Worm (Caenorhabditis elegans) whole organism, young adult: ENCODE measurements around the gene B0464.6.
A peak's percentile ranks its signal among the peaks of the same experiment; 100 is the strongest.

Experiments used
- C06A6.2 ChIP-seq: fragments of 200-800 bp; sonication (Bioruptor generic); conservative IDR thresholded peaks from 2 replicates; pipeline ENCODE4 v1.3.6; 2022; ENCODE audit warnings: missing genetic modification characterization, missing compliant biosample characterization
- F10E7.11 ChIP-seq: sonication (generic microtip); optimal IDR thresholded peaks from 2 replicates; lab custom pipeline; 2017; ENCODE audit warnings: mild to moderate bottlenecking, missing genetic modification characterization, moderate library complexity, missing compliant biosample characterization
- F22D6.2 ChIP-seq: sonication (generic microtip); optimal IDR thresholded peaks from 2 replicates; lab custom pipeline; 2016; ENCODE audit warnings: mild to moderate bottlenecking, missing genetic modification characterization, missing compliant biosample characterization
- F55B11.4 ChIP-seq: sonication (generic microtip); optimal IDR thresholded peaks from 2 replicates; lab custom pipeline; 2016; ENCODE audit warnings: missing compliant biosample characterization, missing genetic modification characterization, borderline replicate concordance; ENCODE audit not compliant: insufficient read depth
- T07F8.4 ChIP-seq: sonication (generic microtip); optimal IDR thresholded peaks from 2 replicates; lab custom pipeline; 2016; ENCODE audit warnings: mild to moderate bottlenecking, missing genetic modification characterization, moderate library complexity, missing compliant biosample characterization
- Y53F4B.3 ChIP-seq: fragments of 200-800 bp; sonication (Bioruptor generic); IDR thresholded peaks from 2 replicates; pipeline ENCODE4 v1.3.6; 2022; ENCODE audit warnings: missing genetic modification reagents, missing genetic modification characterization, missing compliant biosample characterization
- Y56A3A.18 ChIP-seq: fragments of 200-800 bp; sonication (Bioruptor generic); IDR thresholded peaks from 2 replicates; pipeline ENCODE4 v1.3.6; 2022; ENCODE audit warnings: missing genetic modification reagents, missing genetic modification characterization, missing compliant biosample characterization
- Y67H2A.10 ChIP-seq: fragments of 200-800 bp; sonication (Bioruptor generic); conservative IDR thresholded peaks from 2 replicates; pipeline ENCODE4 v1.3.6; 2022; ENCODE audit warnings: missing genetic modification reagents, missing genetic modification characterization, missing compliant biosample characterization
- Y95B8A.8 ChIP-seq: fragments of 200-800 bp; sonication (Bioruptor generic); IDR thresholded peaks from 2 replicates; pipeline ENCODE4 v1.3.6; 2022; ENCODE audit warnings: missing genetic modification reagents, missing genetic modification characterization, missing compliant biosample characterization
- ama-1 ChIP-seq, 3 experiments: fragments of 150-350 bp in 1 of 3; sonication (generic microtip) in 2 of 3; optimal IDR thresholded peaks; 2 replicates each; lab custom pipeline; 2014 to 2018; ENCODE audit warnings: missing biosample characterization in 2 of 3, missing genetic modification characterization in 2 of 3, missing genetic modification reagents in 2 of 3
- aptf-2 ChIP-seq: fragments of 200-800 bp; sonication (Bioruptor generic); conservative IDR thresholded peaks from 2 replicates; pipeline ENCODE4 v1.3.6; 2022; ENCODE audit warnings: missing genetic modification reagents, missing genetic modification characterization, missing compliant biosample characterization
- attf-5 ChIP-seq: fragments of 200-800 bp; sonication (Bioruptor generic); optimal IDR thresholded peaks from 2 replicates; lab custom pipeline; 2018; ENCODE audit warnings: mild to moderate bottlenecking, missing genetic modification characterization, missing compliant biosample characterization
- bed-1 ChIP-seq: fragments of 200-800 bp; sonication (Bioruptor generic); IDR thresholded peaks from 2 replicates; pipeline ENCODE4 v1.3.6; 2022; ENCODE audit warnings: missing genetic modification reagents, missing genetic modification characterization, missing compliant biosample characterization
- cebp-1 ChIP-seq, 2 experiments: fragments of 200-800 bp in 1 of 2; sonication (Bioruptor generic) in 1 of 2; sonication (generic microtip) in 1 of 2; IDR thresholded peaks in 1 of 2; optimal IDR thresholded peaks in 1 of 2; 2 replicates each; pipeline versions ENCODE4 v1.3.6 to Lab custom; 2017 to 2022; ENCODE audit warnings: missing compliant biosample characterization in 2 of 2, missing genetic modification characterization in 2 of 2, mild to moderate bottlenecking in 1 of 2, missing genetic modification reagents in 1 of 2, moderate library complexity in 1 of 2
- ceh-100 ChIP-seq: fragments of 200-800 bp; sonication (Bioruptor generic); IDR thresholded peaks from 2 replicates; pipeline ENCODE4 v1.3.6; 2022; ENCODE audit warnings: missing genetic modification reagents, missing genetic modification characterization, missing compliant biosample characterization
- ceh-79 ChIP-seq: sonication (generic microtip); optimal IDR thresholded peaks from 2 replicates; lab custom pipeline; 2017; ENCODE audit warnings: mild to moderate bottlenecking, missing genetic modification characterization, missing compliant biosample characterization
- die-1 ChIP-seq: sonication (generic microtip); optimal IDR thresholded peaks from 2 replicates; lab custom pipeline; 2016; ENCODE audit warnings: missing genotype, mild to moderate bottlenecking, missing genetic modification characterization, missing compliant biosample characterization
- dpl-1 ChIP-seq: fragments of 150-350 bp; optimal IDR thresholded peaks from 2 replicates; lab custom pipeline; 2014; ENCODE audit warnings: missing biosample characterization, missing genetic modification reagents, missing genetic modification characterization
- egl-18 ChIP-seq: fragments of 200-800 bp; sonication (Bioruptor generic); IDR thresholded peaks from 2 replicates; pipeline ENCODE4 v1.3.6; 2022; ENCODE audit warnings: missing genetic modification reagents, missing genetic modification characterization, missing compliant biosample characterization
- fkh-3 ChIP-seq: sonication (generic microtip); optimal IDR thresholded peaks from 2 replicates; lab custom pipeline; 2016; ENCODE audit warnings: mild to moderate bottlenecking, missing genetic modification characterization, missing compliant biosample characterization
- hlh-12 ChIP-seq: sonication (generic microtip); optimal IDR thresholded peaks from 2 replicates; lab custom pipeline; 2016; ENCODE audit warnings: missing genetic modification characterization, missing compliant biosample characterization
- lir-1 ChIP-seq: fragments of 200-800 bp; sonication (Bioruptor generic); conservative IDR thresholded peaks from 2 replicates; pipeline ENCODE4 v1.3.6; 2022; ENCODE audit warnings: missing genetic modification reagents, missing genetic modification characterization, missing compliant biosample characterization
- lsl-1 ChIP-seq: fragments of 200-800 bp; sonication (Bioruptor generic); optimal IDR thresholded peaks from 2 replicates; lab custom pipeline; 2018; ENCODE audit warnings: mild to moderate bottlenecking, missing genetic modification characterization, moderate library complexity, missing compliant biosample characterization
- madf-10 ChIP-seq: sonication (generic microtip); optimal IDR thresholded peaks from 2 replicates; lab custom pipeline; 2016; ENCODE audit warnings: mild to moderate bottlenecking, missing genetic modification characterization, missing compliant biosample characterization
- madf-8 ChIP-seq: fragments of 200-800 bp; sonication (Bioruptor generic); conservative IDR thresholded peaks from 2 replicates; pipeline ENCODE4 v1.3.6; 2022; ENCODE audit warnings: missing genetic modification reagents, missing genetic modification characterization, missing compliant biosample characterization
- nhr-179 ChIP-seq: sonication (generic microtip); optimal IDR thresholded peaks from 2 replicates; lab custom pipeline; 2016; ENCODE audit warnings: mild to moderate bottlenecking, missing genetic modification characterization, missing compliant biosample characterization
- rcor-1 ChIP-seq: fragments of 200-800 bp; sonication (Bioruptor generic); IDR thresholded peaks from 2 replicates; pipeline ENCODE4 v1.3.6; 2022; ENCODE audit warnings: missing genetic modification reagents, missing genetic modification characterization, missing compliant biosample characterization
- repo-1 ChIP-seq: sonication (generic microtip); optimal IDR thresholded peaks from 2 replicates; lab custom pipeline; 2017; ENCODE audit warnings: mild to moderate bottlenecking, missing genetic modification characterization, missing compliant biosample characterization
- sptf-2 ChIP-seq: fragments of 200-800 bp; sonication (Bioruptor generic); optimal IDR thresholded peaks from 2 replicates; lab custom pipeline; 2018; ENCODE audit warnings: mild to moderate bottlenecking, missing genetic modification characterization, missing compliant biosample characterization
- unc-62 ChIP-seq: fragments of 150-350 bp; optimal IDR thresholded peaks from 2 replicates; lab custom pipeline; 2014; ENCODE audit warnings: missing biosample characterization, missing genetic modification reagents, missing genetic modification characterization
- zfh-2 ChIP-seq: fragments of 200-800 bp; sonication (Bioruptor generic); conservative IDR thresholded peaks from 2 replicates; pipeline ENCODE4 v1.3.6; 2022; ENCODE audit warnings: missing genetic modification reagents, missing genetic modification characterization, missing compliant biosample characterization
- ztf-22 ChIP-seq: fragments of 200-800 bp; sonication (Bioruptor generic); optimal IDR thresholded peaks from 2 replicates; lab custom pipeline; 2018; ENCODE audit warnings: mild to moderate bottlenecking, missing genetic modification characterization, moderate library complexity, missing compliant biosample characterization
- ztf-6 ChIP-seq: fragments of 200-800 bp; sonication (Bioruptor generic); IDR thresholded peaks from 2 replicates; pipeline ENCODE4 v1.3.6; 2022; ENCODE audit warnings: missing genetic modification reagents, missing genetic modification characterization, missing compliant biosample characterization

The B0464.6 gene

ce11 chrIII:9455980-9456658 lies 9.6 kb downstream of the B0464.6 start, which contains the start of the genes rheb-1 and spk-1 (continued):
- TF ChIP-seq lsl-1 (GFP tag; lab: Kevin White, UChicago) = peak; percentile 93
- TF ChIP-seq C06A6.2 (GFP tag; lab: Robert Waterston, UW) = peak; percentile 73
- no peak for TF ChIP-seq bed-1 (GFP tag; lab: Robert Waterston, UW)
- TF ChIP-seq attf-5 (GFP tag; lab: Kevin White, UChicago) = peak; percentile 92
- TF ChIP-seq ama-1 (optimal IDR thresholded peaks at IDR 0.05; lab: Kevin White, UChicago) = no peak
- no peak for TF ChIP-seq ama-1 (GFP tag; optimal IDR thresholded peaks at IDR 0.05; lab: Kevin White, UChicago)
- peak; percentile 87 for TF ChIP-seq ztf-22 (GFP tag; lab: Kevin White, UChicago)
- peak; percentile 75 for TF ChIP-seq rcor-1 (GFP tag; lab: Robert Waterston, UW)
- peak; percentile 54; the same call in 1 of the 2 replicates for TF ChIP-seq ceh-100
- TF ChIP-seq lir-1 = peak; percentile 66; the same call in 1 of the 2 replicates
- TF ChIP-seq Y95B8A.8 (GFP tag; lab: Robert Waterston, UW) = peak; percentile 66; the same call in 1 of the 2 replicates
- TF ChIP-seq dpl-1 = peak; percentile 51
- TF ChIP-seq unc-62 (GFP tag; lab: Kevin White, UChicago) = peak; percentile 63
- no peak for TF ChIP-seq sptf-2 (GFP tag; lab: Kevin White, UChicago)
- TF ChIP-seq T07F8.4 (tag; lab: Kevin White, UChicago) = no peak
- TF ChIP-seq ztf-6 (GFP tag; lab: Robert Waterston, UW) = no peak
- TF ChIP-seq die-1 (tag; lab: Kevin White, UChicago) = no peak

ce11 chrIII:9454730-9455129 lies 11.0 kb downstream of the B0464.6 start:
- TF ChIP-seq cebp-1 (GFP tag; IDR thresholded peaks at IDR 0.05; lab: Robert Waterston, UW) = peak; percentile 50; the same call in 1 of the 2 replicates
- TF ChIP-seq cebp-1 (tag; optimal IDR thresholded peaks at IDR 0.05; lab: Kevin White, UChicago) = peak; percentile 91
- TF ChIP-seq egl-18 (GFP tag; lab: Robert Waterston, UW) = no peak

ce11 chrIII:9453962-9454361 lies 11.8 kb downstream of the B0464.6 start, which contains the start of gene F54C8.7:
F54C8.7 (minus strand) TSS chrIII:9454062.
- TF ChIP-seq F22D6.2 (tag; lab: Kevin White, UChicago) (no peak), Y95B8A.8 (GFP tag; lab: Robert Waterston, UW) (0 out of 2 replicates have a peak, but pooled peaks have one; percentile 11)
- TF ChIP-seq, all 124 proteins: peak for 1

- no peak for TF ChIP-seq fkh-3
- TF ChIP-seq Y53F4B.3 (GFP tag; lab: Robert Waterston, UW) = no peak
- no peak for TF ChIP-seq Y67H2A.10 (GFP tag; lab: Robert Waterston, UW)
- no peak for TF ChIP-seq F10E7.11 (tag; lab: Kevin White, UChicago)
- TF ChIP-seq hlh-12 = no peak
- TF ChIP-seq aptf-2 (GFP tag; lab: Robert Waterston, UW) = no peak
- no peak for TF ChIP-seq madf-8 (GFP tag; lab: Robert Waterston, UW)
These were observed 14.8 kb downstream of the B0464.6 start for ce11 chrIII:9450933-9451332.

- TF ChIP-seq repo-1 (tag; lab: Kevin White, UChicago) (no peak), Y67H2A.10 (GFP tag; lab: Robert Waterston, UW) (no peak), ceh-79 (tag; lab: Kevin White, UChicago) (no peak), madf-10 (tag; lab: Kevin White, UChicago) (no peak), Y56A3A.18 (GFP tag; lab: Robert Waterston, UW) (no peak), lsl-1 (GFP tag; lab: Kevin White, UChicago) (no peak), nhr-179 (no peak), zfh-2 (GFP tag; lab: Robert Waterston, UW) (no peak), Y95B8A.8 (GFP tag; lab: Robert Waterston, UW) (no peak), F55B11.4 (tag; lab: Kevin White, UChicago) (no peak)
These were observed 15.9 kb downstream of the B0464.6 start, which contains the start of gene F54C8.6 for ce11 chrIII:9449831-9450230. F54C8.6 (minus strand) TSS chrIII:9449931.
